Worm (Caenorhabditis elegans) whole organism, mixed stage, embryonic: Measurements from ENCODE around the gene hpo-31.

ENCODE experiments used
- blmp-1 ChIP-seq: fragments of 150-350 bp; optimal IDR thresholded peaks from 2 replicates; lab custom pipeline; 2014; ENCODE audit warnings: missing biosample characterization, missing genetic modification characterization
- flh-1 ChIP-seq: fragments of 200-800 bp; sonication (Bioruptor generic); optimal IDR thresholded peaks from 2 replicates; lab custom pipeline; 2018; ENCODE audit warnings: mild to moderate bottlenecking, missing genetic modification characterization, moderate library complexity, missing compliant biosample characterization
- lsy-2 ChIP-seq: fragments of 150-350 bp; optimal IDR thresholded peaks from 2 replicates; lab custom pipeline; 2014; ENCODE audit warnings: missing biosample characterization, missing genetic modification characterization
- nhr-12 ChIP-seq: fragments of 150-350 bp; optimal IDR thresholded peaks from 2 replicates; lab custom pipeline; 2014; ENCODE audit warnings: missing biosample characterization, missing genetic modification characterization
- nhr-237 ChIP-seq: fragments of 150-350 bp; optimal IDR thresholded peaks from 2 replicates; lab custom pipeline; 2014; ENCODE audit warnings: missing biosample characterization, missing genetic modification characterization

ce11 chrV:13869551-13869950, 46.7 kb downstream of the hpo-31 start:
- TF ChIP-seq nhr-12 (tag; lab: Kevin White, UChicago) = no peak
- no peak for TF ChIP-seq nhr-237 (tag; lab: Kevin White, UChicago)
- TF ChIP-seq blmp-1 (tag; lab: Kevin White, UChicago) = no peak
- no peak for TF ChIP-seq lsy-2 (tag; lab: Kevin White, UChicago)
- TF ChIP-seq flh-1 (GFP tag; lab: Kevin White, UChicago) = no peak
